Fruit fly (Drosophila melanogaster): ENCODE results near the gene CG42346.

The CG42346 gene

dm6 chrX:22837338-22837737, 5.1 kb downstream of the CG42346 start:
- peak; percentile 24 for TF ChIP-seq CG10669 (GFP tag; optimal IDR thresholded peaks at IDR 0.05)
- no peak for TF ChIP-seq acj6 (GFP tag; optimal IDR thresholded peaks at IDR 0.05)
- TF ChIP-seq CG8319 (GFP tag; optimal IDR thresholded peaks at IDR 0.05): no peak
- TF ChIP-seq CG6792 (GFP tag; optimal IDR thresholded peaks at IDR 0.05): peak; percentile 28
- no peak for TF ChIP-seq CG32006 (GFP tag; optimal IDR thresholded peaks at IDR 0.05)
- TF ChIP-seq net (GFP tag; optimal IDR thresholded peaks at IDR 0.05): no peak
- TF ChIP-seq svp (GFP tag): peak; percentile 70
- no peak for TF ChIP-seq CG6854 (GFP tag; optimal IDR thresholded peaks at IDR 0.05)
- TF ChIP-seq vri (GFP tag; optimal IDR thresholded peaks at IDR 0.05): no peak
- TF ChIP-seq CG6163 (GFP tag; IDR thresholded peaks at IDR 0.05): peak; percentile 56; the same call in 1 of the 3 replicates
- no peak for TF ChIP-seq OdsH (GFP tag; optimal IDR thresholded peaks at IDR 0.05)
- TF ChIP-seq Eip93F (GFP tag; optimal IDR thresholded peaks at IDR 0.05): no peak
- TF ChIP-seq Gug (GFP tag; IDR thresholded peaks at IDR 0.05): no peak
- TF ChIP-seq Met (GFP tag; optimal IDR thresholded peaks at IDR 0.05): no peak
- no peak for TF ChIP-seq CG9139 (GFP tag; optimal IDR thresholded peaks at IDR 0.05)
- TF ChIP-seq Sox102F (GFP tag; optimal IDR thresholded peaks at IDR 0.05): no peak
- peak; percentile 30 for TF ChIP-seq Blimp-1 (GFP tag; optimal IDR thresholded peaks at IDR 0.05)
- peak; percentile 66 for TF ChIP-seq fkh (GFP tag; optimal IDR thresholded peaks at IDR 0.05)
- TF ChIP-seq CG11902 (GFP tag; optimal IDR thresholded peaks at IDR 0.05): no peak
- TF ChIP-seq Hr38 (GFP tag; optimal IDR thresholded peaks at IDR 0.05): no peak
- TF ChIP-seq Smox (GFP tag; optimal IDR thresholded peaks at IDR 0.05): no peak
- no peak for TF ChIP-seq CG4318 (GFP tag; optimal IDR thresholded peaks at IDR 0.05)
- peak; percentile 40 for TF ChIP-seq Eip78C (GFP tag)
- TF ChIP-seq CG6276 (GFP tag; optimal IDR thresholded peaks at IDR 0.05): no peak
- peak; percentile 1 for TF ChIP-seq CG6808 (GFP tag; optimal IDR thresholded peaks at IDR 0.05)
- TF ChIP-seq CG3032 (tag; optimal IDR thresholded peaks at IDR 0.05): no peak
- no peak for TF ChIP-seq CG8119 (GFP tag; IDR thresholded peaks at IDR 0.05)
- no peak for TF ChIP-seq CG8632 (GFP tag; optimal IDR thresholded peaks at IDR 0.05)
- TF ChIP-seq topi (GFP tag; optimal IDR thresholded peaks at IDR 0.05): no peak
- TF ChIP-seq lz (GFP tag; optimal IDR thresholded peaks at IDR 0.05): no peak
- TF ChIP-seq Hr4 (GFP tag; optimal IDR thresholded peaks at IDR 0.05): no peak
- TF ChIP-seq CG11294 (GFP tag; IDR thresholded peaks at IDR 0.05): no peak
- TF ChIP-seq fd85E (GFP tag; optimal IDR thresholded peaks at IDR 0.05): no peak
- TF ChIP-seq achi (GFP tag; optimal IDR thresholded peaks at IDR 0.05): peak; percentile 1
- no peak for TF ChIP-seq Eip75B (GFP tag; optimal IDR thresholded peaks at IDR 0.05)
- no peak for TF ChIP-seq Sox14 (GFP tag; optimal IDR thresholded peaks at IDR 0.05)
- peak; percentile 19 for TF ChIP-seq CG3919 (GFP tag; optimal IDR thresholded peaks at IDR 0.05)
- no peak for TF ChIP-seq CG16779 (tag; optimal IDR thresholded peaks at IDR 0.05)
- TF ChIP-seq CG34406 (GFP tag; optimal IDR thresholded peaks at IDR 0.05): no peak
- no peak for TF ChIP-seq CG1621 (tag; optimal IDR thresholded peaks at IDR 0.05)
- TF ChIP-seq CG31627 (GFP tag; optimal IDR thresholded peaks at IDR 0.05): no peak
- TF ChIP-seq Ets21C (GFP tag; optimal IDR thresholded peaks at IDR 0.05): no peak
- no peak for TF ChIP-seq spab (GFP tag; optimal IDR thresholded peaks at IDR 0.05)
- no peak for TF ChIP-seq eg (GFP tag; IDR thresholded peaks at IDR 0.05)
- no peak for TF ChIP-seq esn (GFP tag; optimal IDR thresholded peaks at IDR 0.05)
- TF ChIP-seq dsx (GFP tag; optimal IDR thresholded peaks at IDR 0.05; ENCODE audit: poor library complexity, severe bottlenecking): no peak
- peak in 1 of 2 experiments; percentile 18 for TF ChIP-seq ss (GFP tag; optimal IDR thresholded peaks at IDR 0.05)
- TF ChIP-seq CG11762 (GFP tag; optimal IDR thresholded peaks at IDR 0.05; ENCODE audit: insufficient read depth): no peak
- no peak for TF ChIP-seq CG7368 (GFP tag; optimal IDR thresholded peaks at IDR 0.05)
- no peak for TF ChIP-seq cyc (GFP tag; optimal IDR thresholded peaks at IDR 0.05)
- TF ChIP-seq Sox15 (GFP tag; optimal IDR thresholded peaks at IDR 0.05): no peak
- no peak for TF ChIP-seq CG15336 (GFP tag; IDR thresholded peaks at IDR 0.05)
- no peak for TF ChIP-seq dac (GFP tag; optimal IDR thresholded peaks at IDR 0.05)
